Worm (Caenorhabditis elegans): ENCODE measurements around the gene R155.3.

R155.3 gene

DNA sequence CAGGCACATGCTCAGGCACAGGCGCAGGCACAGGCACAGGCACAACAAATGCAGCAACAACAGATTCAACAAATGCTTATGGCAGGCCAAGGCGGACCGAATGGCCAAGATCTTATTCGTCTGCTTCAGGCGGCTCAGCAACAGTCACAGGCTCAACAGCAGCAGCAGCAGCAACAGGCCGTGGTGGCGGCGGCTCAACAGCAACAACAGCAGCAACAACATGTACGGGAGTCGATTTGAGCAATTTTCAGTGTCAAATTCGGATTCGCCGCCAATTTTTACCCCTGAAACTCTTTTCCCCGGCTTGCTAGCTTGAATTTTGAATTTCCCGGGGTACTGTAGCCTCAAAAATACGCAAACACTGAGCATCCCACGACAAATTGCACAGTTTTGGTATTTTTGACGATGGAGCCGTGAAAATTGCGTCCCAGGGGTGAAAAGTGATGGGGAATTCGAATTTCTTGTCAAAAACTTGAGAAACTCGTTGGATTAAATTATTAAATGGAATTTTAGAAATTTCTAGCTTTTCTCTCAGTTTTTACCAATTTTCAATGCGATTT is 38.6 kb downstream of the R155.3 start:
- no peak for TF ChIP-seq unc-30 (tag; optimal IDR thresholded peaks at IDR 0.05)
- peak; percentile 70 for TF ChIP-seq lin-13 (GFP tag; optimal IDR thresholded peaks at IDR 0.05)
- TF ChIP-seq efl-3 (GFP tag; optimal IDR thresholded peaks at IDR 0.05): no peak
- TF ChIP-seq ztf-4 (tag; optimal IDR thresholded peaks at IDR 0.05): no peak
- TF ChIP-seq nhr-28 (tag; optimal IDR thresholded peaks at IDR 0.05): no peak
- peak; percentile 17 for TF ChIP-seq nhr-85 (tag)
- TF ChIP-seq lsy-2 (tag; optimal IDR thresholded peaks at IDR 0.05): peak; percentile 34 to 59
- TF ChIP-seq efl-1 (optimal IDR thresholded peaks at IDR 0.05): no peak
- peak in 1 of 2 experiments; percentile 92 for TF ChIP-seq efl-1 (GFP tag; optimal IDR thresholded peaks at IDR 0.05 in 1 of 2)
- no peak for TF ChIP-seq C04F5.9 (tag; optimal IDR thresholded peaks at IDR 0.05)

DNA sequence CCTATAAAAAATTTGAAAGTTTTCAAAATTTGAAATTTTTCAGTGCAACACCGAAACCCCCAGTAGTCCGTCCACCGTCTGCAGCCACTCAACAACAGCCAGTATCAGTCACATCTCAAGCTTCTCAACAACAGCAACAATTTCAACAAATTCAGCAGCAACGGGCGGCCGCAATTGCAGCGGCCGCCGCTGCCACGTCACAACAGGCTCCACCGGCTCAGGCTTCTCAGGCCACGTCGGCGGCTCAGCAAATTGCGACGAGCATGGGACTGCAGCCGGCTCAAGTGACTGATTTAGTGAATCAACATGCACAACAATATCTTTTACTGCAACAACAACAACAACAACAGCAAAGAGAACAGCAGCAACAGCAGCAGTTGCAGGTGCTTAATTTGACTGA is 42.4 kb downstream of the R155.3 start:
- TF ChIP-seq C04F5.9 (tag; optimal IDR thresholded peaks at IDR 0.05) (no peak), sox-4 (tag; optimal IDR thresholded peaks at IDR 0.05) (no peak), ceh-90 (tag; optimal IDR thresholded peaks at IDR 0.05) (no peak)

DNA sequence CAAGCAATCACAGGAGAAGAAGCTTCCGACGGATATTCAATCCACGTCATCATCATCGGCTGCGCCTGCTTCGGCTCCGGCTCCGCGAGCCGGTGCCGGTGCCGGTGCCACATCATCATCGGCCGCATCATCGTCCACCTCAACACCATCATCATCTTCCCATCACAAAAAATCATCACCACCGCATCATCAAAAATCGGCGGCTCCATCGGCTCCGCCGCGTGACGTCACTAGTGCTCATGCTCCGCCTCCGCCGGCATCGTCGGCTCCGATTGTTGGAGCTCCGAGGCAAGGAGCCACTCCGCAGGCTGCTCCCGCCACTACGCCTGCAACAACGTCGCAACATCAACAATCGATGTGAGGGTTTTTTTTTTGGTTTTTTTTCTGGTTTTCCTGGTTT is 44.5 kb downstream of the R155.3 start:
- TF ChIP-seq alr-1 (tag; optimal IDR thresholded peaks at IDR 0.05; ENCODE audit: borderline replicate concordance): no peak
- TF ChIP-seq C34B4.2 (tag; optimal IDR thresholded peaks at IDR 0.05): no peak
- TF ChIP-seq vab-15 (tag; optimal IDR thresholded peaks at IDR 0.05): no peak
- no peak for TF ChIP-seq nhr-28 (tag; optimal IDR thresholded peaks at IDR 0.05)
- TF ChIP-seq dsc-1 (tag; optimal IDR thresholded peaks at IDR 0.05): no peak
- no peak for TF ChIP-seq egl-13 (tag; optimal IDR thresholded peaks at IDR 0.05)
- no peak for TF ChIP-seq nhr-11 (tag; optimal IDR thresholded peaks at IDR 0.05)
- TF ChIP-seq isw-1 (GFP tag; IDR thresholded peaks at IDR 0.05): no peak
- TF ChIP-seq sox-4 (tag; optimal IDR thresholded peaks at IDR 0.05): no peak
- no peak for TF ChIP-seq efl-3 (GFP tag; optimal IDR thresholded peaks at IDR 0.05)
- no peak for TF ChIP-seq nhr-77 (tag; optimal IDR thresholded peaks at IDR 0.05)
- TF ChIP-seq lsy-2 (tag; optimal IDR thresholded peaks at IDR 0.05): no peak
- no peak for TF ChIP-seq egl-27 (tag; optimal IDR thresholded peaks at IDR 0.05)
- no peak for TF ChIP-seq lin-39 (tag; optimal IDR thresholded peaks at IDR 0.05)
- no peak for TF ChIP-seq nhr-237 (tag; optimal IDR thresholded peaks at IDR 0.05)
- TF ChIP-seq skn-1 (tag; optimal IDR thresholded peaks at IDR 0.05): no peak
- TF ChIP-seq hlh-4 (tag; optimal IDR thresholded peaks at IDR 0.05): no peak

DNA sequence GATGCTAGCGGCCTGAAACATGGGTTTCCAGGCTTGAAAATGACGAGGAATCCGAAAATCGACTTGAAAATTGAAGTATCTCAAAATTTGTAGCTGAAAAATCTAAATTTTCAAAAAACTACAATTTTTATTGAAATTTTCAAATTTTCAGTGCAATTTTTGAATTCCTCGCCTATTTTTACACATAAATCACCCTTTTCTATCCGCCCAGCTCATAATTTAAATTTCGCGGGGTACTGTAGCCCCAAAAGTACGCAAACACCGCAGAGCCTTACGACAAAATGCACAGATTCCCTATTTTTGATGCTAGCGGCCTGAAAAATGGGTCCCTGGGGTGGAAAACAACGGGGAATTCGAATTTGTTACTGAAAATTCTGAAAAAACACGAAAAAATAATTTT is 45.0 kb downstream of the R155.3 start:
- TF ChIP-seq nhr-12 (tag; optimal IDR thresholded peaks at IDR 0.05): no peak
- peak; percentile 17 to 63 for TF ChIP-seq lsy-2 (tag; optimal IDR thresholded peaks at IDR 0.05)
- TF ChIP-seq lin-35 (GFP tag; optimal IDR thresholded peaks at IDR 0.05): no peak
- peak; percentile 48 for TF ChIP-seq lin-13 (GFP tag; optimal IDR thresholded peaks at IDR 0.05)

DNA sequence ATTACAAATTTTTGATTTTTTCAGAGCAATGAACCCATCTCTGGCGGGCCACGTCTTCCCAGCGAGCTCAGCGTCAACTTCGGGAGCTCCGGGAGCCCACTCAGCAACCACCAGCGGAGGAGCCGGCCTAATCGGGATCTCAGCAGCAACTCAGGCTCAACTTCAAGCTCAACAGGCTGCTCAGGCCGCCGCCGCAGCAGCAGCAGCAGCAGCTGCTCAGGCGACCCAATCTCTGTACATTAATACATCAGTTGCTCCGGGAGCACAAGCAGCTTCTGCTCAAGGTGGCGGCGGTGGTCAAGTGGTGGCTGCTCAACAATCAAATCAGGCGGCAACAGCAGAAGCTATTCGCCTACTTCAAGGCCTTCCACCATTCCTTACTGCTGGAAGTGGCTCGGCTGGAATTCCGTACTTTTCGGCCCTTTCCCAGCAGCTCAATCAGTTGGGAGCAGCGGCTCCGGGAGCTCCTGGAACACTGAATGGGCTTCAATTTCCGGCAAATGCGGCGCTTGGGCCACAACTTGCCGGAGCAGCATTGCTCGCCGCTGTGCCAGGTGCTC is 45.7 kb downstream of the R155.3 start:
- TF ChIP-seq nhr-85 (tag) (peak; percentile 55), elt-3 (tag; optimal IDR thresholded peaks at IDR 0.05) (no peak), efl-1 (optimal IDR thresholded peaks at IDR 0.05) (no peak), efl-1 (GFP tag; optimal IDR thresholded peaks at IDR 0.05 in 1 of 2) (peak in 1 of 2 experiments; percentile 87), ceh-8 (GFP tag; optimal IDR thresholded peaks at IDR 0.05) (peak; percentile 12), ceh-88 (GFP tag; IDR thresholded peaks at IDR 0.05) (no peak)

DNA sequence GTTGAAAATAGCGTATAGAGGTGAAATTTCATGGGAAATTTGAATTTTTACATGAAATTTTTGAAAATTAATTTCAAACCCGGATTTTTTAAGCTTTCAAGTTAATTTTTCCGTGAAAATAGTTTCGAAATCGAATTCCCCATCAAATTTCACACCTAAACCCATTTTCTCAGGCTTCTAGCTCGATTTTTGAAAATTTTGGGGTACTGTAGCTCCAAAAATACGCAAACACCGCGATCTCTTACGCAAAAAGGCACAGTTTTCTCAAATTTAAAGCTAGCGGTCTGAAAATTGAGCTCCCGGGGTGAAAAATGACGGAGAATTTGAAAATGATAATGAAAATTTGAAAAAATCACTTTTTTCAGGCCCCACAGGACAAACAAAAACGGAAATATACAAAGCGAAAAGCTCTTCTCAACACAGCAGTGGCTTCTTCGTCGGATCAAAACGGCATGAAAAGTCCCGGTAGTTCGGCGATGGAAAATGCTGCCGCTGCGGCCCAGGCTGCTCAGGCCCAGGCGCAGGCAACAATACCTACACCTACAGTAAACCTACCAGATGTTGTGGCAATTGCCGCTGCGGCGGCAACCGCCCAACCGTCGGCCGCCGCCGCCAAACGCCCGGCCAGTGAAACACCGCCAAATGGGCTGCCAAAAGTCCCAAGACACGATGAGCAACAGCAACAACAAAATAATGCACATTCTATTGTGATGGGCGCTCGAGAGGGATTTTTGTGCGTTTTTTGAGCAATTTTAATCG is 47.6 kb downstream of the R155.3 start:
- TF ChIP-seq lsy-2 (tag; optimal IDR thresholded peaks at IDR 0.05) (peak in 1 of 2 experiments; percentile 55), efl-3 (GFP tag; optimal IDR thresholded peaks at IDR 0.05) (no peak), lin-13 (GFP tag; optimal IDR thresholded peaks at IDR 0.05) (peak; percentile 52), nhr-71 (tag; optimal IDR thresholded peaks at IDR 0.05) (no peak), hpl-2 (GFP tag; optimal IDR thresholded peaks at IDR 0.05) (no peak), nhr-85 (tag) (peak; percentile 20)
